Worm (Caenorhabditis elegans) whole organism, L4 larva: ENCODE measurements around the gene spp-22.

ENCODE experiments used
- D1046.2 ChIP-seq: fragments of 200-800 bp; sonication (Bioruptor generic); IDR thresholded peaks from 2 replicates; pipeline ENCODE4 v1.3.6; 2022; ENCODE audit warnings: missing genetic modification characterization, missing compliant biosample characterization
- F10B5.3 ChIP-seq: sonication (generic microtip); optimal IDR thresholded peaks from 2 replicates; lab custom pipeline; 2016; ENCODE audit warnings: mild to moderate bottlenecking, missing genetic modification characterization, missing compliant biosample characterization
- Y105C5A.15 ChIP-seq: fragments of 200-800 bp; sonication (Bioruptor generic); IDR thresholded peaks from 2 replicates; pipeline ENCODE4 v1.3.6; 2022; ENCODE audit warnings: missing genetic modification characterization, missing compliant biosample characterization
- Y48G9A.11 ChIP-seq: fragments of 200-800 bp; sonication (Bioruptor generic); IDR thresholded peaks from 2 replicates; pipeline ENCODE4 v1.3.6; 2022; ENCODE audit warnings: missing genetic modification reagents, missing genetic modification characterization, missing compliant biosample characterization
- aha-1 ChIP-seq: fragments of 150-350 bp; peaks from one replicate; lab custom pipeline; 2014; ENCODE audit warnings: missing biosample characterization, missing genetic modification characterization
- ceh-28 ChIP-seq: fragments of 150-350 bp; optimal IDR thresholded peaks from 2 replicates; lab custom pipeline; 2014; ENCODE audit warnings: missing biosample characterization, missing genetic modification reagents, missing genetic modification characterization
- ceh-62 ChIP-seq: sonication (generic microtip); optimal IDR thresholded peaks from 2 replicates; lab custom pipeline; 2017; ENCODE audit warnings: missing biosample characterization, missing genetic modification characterization
- cey-2 ChIP-seq: sonication (generic microtip); optimal IDR thresholded peaks from 3 replicates; lab custom pipeline; 2017; ENCODE audit warnings: missing genetic modification characterization, mild to moderate bottlenecking, missing compliant biosample characterization, antibody characterized with exemption, borderline replicate concordance; ENCODE audit not compliant: insufficient read depth
- ctbp-1 ChIP-seq: fragments of 200-800 bp; sonication (Bioruptor generic); IDR thresholded peaks from 2 replicates; pipeline ENCODE4 v1.3.6; 2022; ENCODE audit warnings: missing genetic modification reagents, missing genetic modification characterization, missing compliant biosample characterization
- daf-16 ChIP-seq, 3 experiments: sonication (generic microtip); optimal IDR thresholded peaks; 2 replicates each; lab custom pipeline; 2016 to 2017; ENCODE audit warnings: missing genetic modification characterization in 3 of 3, missing genetic modification reagents in 3 of 3, mild to moderate bottlenecking in 2 of 3, missing compliant biosample characterization in 2 of 3, missing biosample characterization in 1 of 3, moderate library complexity in 1 of 3
- daf-19 ChIP-seq: fragments of 200-800 bp; sonication (Bioruptor generic); conservative IDR thresholded peaks from 2 replicates; pipeline ENCODE4 v1.3.6; 2022; ENCODE audit warnings: missing genetic modification characterization, missing compliant biosample characterization
- dmd-6 ChIP-seq: fragments of 200-800 bp; sonication (Bioruptor generic); IDR thresholded peaks from 2 replicates; pipeline ENCODE4 v1.3.6; 2022; ENCODE audit warnings: missing genetic modification reagents, missing genetic modification characterization, missing compliant biosample characterization
- dmd-8 ChIP-seq: fragments of 200-800 bp; sonication (Bioruptor generic); IDR thresholded peaks from 2 replicates; pipeline ENCODE4 v1.3.6; 2022; ENCODE audit warnings: missing genetic modification characterization, missing compliant biosample characterization
- dmd-9 ChIP-seq: fragments of 200-800 bp; sonication (Bioruptor generic); IDR thresholded peaks from 2 replicates; pipeline ENCODE4 v1.3.6; 2022; ENCODE audit warnings: missing genetic modification reagents, missing genetic modification characterization, missing compliant biosample characterization
- egl-27 ChIP-seq: sonication (generic microtip); optimal IDR thresholded peaks from 3 replicates; lab custom pipeline; 2017; ENCODE audit warnings: missing biosample characterization, missing genetic modification reagents, missing genetic modification characterization
- fkh-10 ChIP-seq: fragments of 150-350 bp; optimal IDR thresholded peaks from 2 replicates; lab custom pipeline; 2014; ENCODE audit warnings: missing biosample characterization, missing genetic modification reagents, missing genetic modification characterization
- fos-1 ChIP-seq: fragments of 150-350 bp; optimal IDR thresholded peaks from 2 replicates; lab custom pipeline; 2014; ENCODE audit warnings: missing biosample characterization, missing genetic modification characterization
- hlh-11 ChIP-seq: fragments of 200-800 bp; sonication (Bioruptor generic); optimal IDR thresholded peaks from 2 replicates; lab custom pipeline; 2018; ENCODE audit warnings: mild to moderate bottlenecking, missing genetic modification characterization, missing compliant biosample characterization
- hlh-30 ChIP-seq: sonication (generic microtip); optimal IDR thresholded peaks from 2 replicates; lab custom pipeline; 2017; ENCODE audit warnings: antibody characterized with exemption, mild to moderate bottlenecking, missing genetic modification characterization, missing compliant biosample characterization; ENCODE audit not compliant: insufficient read depth
- hmg-1.1 ChIP-seq: fragments of 200-800 bp; sonication (Bioruptor generic); IDR thresholded peaks from 2 replicates; pipeline ENCODE4 v1.3.6; 2022; ENCODE audit warnings: missing genetic modification reagents, missing genetic modification characterization, missing compliant biosample characterization
- jun-1 ChIP-seq: fragments of 150-350 bp; optimal IDR thresholded peaks from 2 replicates; lab custom pipeline; 2014; ENCODE audit warnings: missing biosample characterization, missing genetic modification reagents, missing genetic modification characterization
- lsy-2 ChIP-seq, 2 experiments: fragments of 150-350 bp in 1 of 2; sonication (generic microtip) in 1 of 2; optimal IDR thresholded peaks; 2 replicates each; lab custom pipeline; 2014 to 2017; ENCODE audit warnings: missing biosample characterization in 2 of 2, missing genetic modification characterization in 2 of 2
- madf-9 ChIP-seq: fragments of 200-800 bp; sonication (Bioruptor generic); conservative IDR thresholded peaks from 2 replicates; pipeline ENCODE4 v1.3.6; 2022; ENCODE audit warnings: missing genetic modification reagents, missing genetic modification characterization, missing compliant biosample characterization
- mdt-29 ChIP-seq: fragments of 200-800 bp; sonication (Bioruptor generic); IDR thresholded peaks from 2 replicates; pipeline ENCODE4 v1.3.6; 2022; ENCODE audit warnings: missing genetic modification reagents, missing genetic modification characterization, missing compliant biosample characterization
- mes-2 ChIP-seq: sonication (generic microtip); optimal IDR thresholded peaks from 2 replicates; lab custom pipeline; 2016; ENCODE audit warnings: missing genotype, mild to moderate bottlenecking, missing genetic modification characterization, missing compliant biosample characterization; ENCODE audit not compliant: poor library complexity, severe bottlenecking
- nhr-10 ChIP-seq: fragments of 150-350 bp; optimal IDR thresholded peaks from 2 replicates; lab custom pipeline; 2014; ENCODE audit warnings: missing biosample characterization, missing genetic modification characterization
- nhr-11 ChIP-seq: fragments of 150-350 bp; optimal IDR thresholded peaks from 2 replicates; lab custom pipeline; 2014; ENCODE audit warnings: missing biosample characterization, missing genetic modification characterization
- nhr-111 ChIP-seq: fragments of 200-800 bp; sonication (Bioruptor generic); optimal IDR thresholded peaks from 2 replicates; lab custom pipeline; 2018; ENCODE audit warnings: mild to moderate bottlenecking, missing genetic modification characterization, missing compliant biosample characterization
- nhr-25 ChIP-seq: sonication (generic microtip); optimal IDR thresholded peaks from 2 replicates; lab custom pipeline; 2017; ENCODE audit warnings: missing genetic modification characterization, mild to moderate bottlenecking, missing compliant biosample characterization, antibody characterized with exemption, moderate library complexity, borderline replicate concordance; ENCODE audit not compliant: insufficient read depth
- nhr-28 ChIP-seq: fragments of 150-350 bp; optimal IDR thresholded peaks from 2 replicates; lab custom pipeline; 2014; ENCODE audit warnings: missing biosample characterization, missing genetic modification characterization
- nhr-42 ChIP-seq: fragments of 200-800 bp; sonication (Bioruptor generic); IDR thresholded peaks from 2 replicates; pipeline ENCODE4 v1.3.6; 2022; ENCODE audit warnings: missing genetic modification characterization, missing compliant biosample characterization
- nhr-6 ChIP-seq: fragments of 150-350 bp; optimal IDR thresholded peaks from 2 replicates; lab custom pipeline; 2014; ENCODE audit warnings: missing biosample characterization, missing genetic modification characterization
- rbr-2 ChIP-seq: sonication (generic microtip); optimal IDR thresholded peaks from 2 replicates; lab custom pipeline; 2016; ENCODE audit warnings: missing genotype, missing genetic modification characterization, missing compliant biosample characterization
- sdz-12 ChIP-seq: fragments of 200-800 bp; sonication (Bioruptor generic); optimal IDR thresholded peaks from 2 replicates; lab custom pipeline; 2018; ENCODE audit warnings: mild to moderate bottlenecking, missing genetic modification characterization, missing compliant biosample characterization
- set-16 ChIP-seq: fragments of 200-800 bp; sonication (Bioruptor generic); IDR thresholded peaks from 2 replicates; pipeline ENCODE4 v1.3.6; 2022; ENCODE audit warnings: missing genetic modification reagents, missing genetic modification characterization, missing compliant biosample characterization
- skn-1 ChIP-seq: fragments of 150-350 bp; optimal IDR thresholded peaks from 2 replicates; lab custom pipeline; 2014; ENCODE audit warnings: missing biosample characterization, missing genetic modification characterization
- snpc-1.2 ChIP-seq: fragments of 200-800 bp; sonication (Bioruptor generic); IDR thresholded peaks from 2 replicates; pipeline ENCODE4 v1.3.6; 2022; ENCODE audit warnings: missing genetic modification reagents, missing genetic modification characterization, missing compliant biosample characterization
- tag-97 ChIP-seq: fragments of 200-800 bp; sonication (Bioruptor generic); IDR thresholded peaks from 2 replicates; pipeline ENCODE4 v1.3.6; 2022; ENCODE audit warnings: missing genetic modification characterization, missing compliant biosample characterization
- unc-62 ChIP-seq, 3 experiments: fragments of 150-350 bp in 1 of 3; sonication (generic microtip); optimal IDR thresholded peaks in 2 of 3; peaks in 1 of 3; 1 replicate in 1 of 3; 2 replicates in 2 of 3; lab custom pipeline; 2014 to 2017; ENCODE audit warnings: missing biosample characterization in 3 of 3, missing genetic modification characterization in 3 of 3, missing genetic modification reagents in 3 of 3, missing genotype in 1 of 3
- zfp-2 ChIP-seq: sonication (generic microtip); optimal IDR thresholded peaks from 2 replicates; lab custom pipeline; 2016; ENCODE audit warnings: mild to moderate bottlenecking, missing genetic modification characterization, missing compliant biosample characterization
- zip-2 ChIP-seq: fragments of 150-350 bp; optimal IDR thresholded peaks from 2 replicates; lab custom pipeline; 2014; ENCODE audit warnings: missing biosample characterization, missing genetic modification characterization
- ztf-11 ChIP-seq: fragments of 150-350 bp; optimal IDR thresholded peaks from 2 replicates; lab custom pipeline; 2014; ENCODE audit warnings: missing biosample characterization, missing genetic modification characterization
- ztf-7 ChIP-seq: fragments of 150-350 bp; optimal IDR thresholded peaks from 2 replicates; lab custom pipeline; 2014; ENCODE audit warnings: missing biosample characterization, missing genetic modification characterization

The spp-22 gene

ce11 chrX:7234723-7235203, 23.3 kb downstream of the spp-22 start (continued):
- TF ChIP-seq daf-19 (GFP tag; lab: Robert Waterston, UW), result no peak
- TF ChIP-seq ztf-7 (tag; lab: Kevin White, UChicago), result peak; percentile 12
- TF ChIP-seq nhr-25 (tag; lab: Kevin White, UChicago), result no peak
- TF ChIP-seq nhr-42 (GFP tag; lab: Robert Waterston, UW), result no peak
- TF ChIP-seq ceh-28 (tag; lab: Kevin White, UChicago), result no peak
- peak; percentile 99 for TF ChIP-seq aha-1
- no peak for TF ChIP-seq madf-9 (GFP tag; lab: Robert Waterston, UW)
- no peak for TF ChIP-seq F10B5.3 (tag; lab: Kevin White, UChicago)
- TF ChIP-seq fos-1 (tag; lab: Kevin White, UChicago), result no peak
- TF ChIP-seq Y105C5A.15 (GFP tag; lab: Robert Waterston, UW), result no peak
- TF ChIP-seq Y48G9A.11 (GFP tag; lab: Robert Waterston, UW), result no peak
- TF ChIP-seq mes-2, result peak; percentile 7
- TF ChIP-seq lsy-2 (tag; optimal IDR thresholded peaks at IDR 0.05; lab: Kevin White, UChicago), result peak in 1 of 2 experiments; percentile 29
- peak in 1 of 2 experiments; percentile 36 for TF ChIP-seq daf-16 (GFP tag; optimal IDR thresholded peaks at IDR 0.05; lab: Kevin White, UChicago)
- TF ChIP-seq daf-16 (tag; optimal IDR thresholded peaks at IDR 0.05; lab: Kevin White, UChicago), result peak; percentile 64
- no peak for TF ChIP-seq mdt-29
- no peak for TF ChIP-seq jun-1 (tag; lab: Kevin White, UChicago)
- no peak for TF ChIP-seq sdz-12 (GFP tag; lab: Kevin White, UChicago)

ce11 chrX:7236717-7237116, 25.2 kb downstream of the spp-22 start:
- TF ChIP-seq D1046.2 (GFP tag; lab: Robert Waterston, UW) (no peak), hlh-30 (tag; lab: Kevin White, UChicago) (peak; percentile 26), unc-62 (GFP tag; optimal IDR thresholded peaks at IDR 0.05 in 1 of 2; lab: Kevin White, UChicago) (peak in 1 of 2 experiments; percentile 96), unc-62 (tag; optimal IDR thresholded peaks at IDR 0.05; lab: Kevin White, UChicago) (no peak), set-16 (GFP tag; lab: Robert Waterston, UW) (no peak), daf-16 (GFP tag; optimal IDR thresholded peaks at IDR 0.05; lab: Kevin White, UChicago) (peak in 1 of 2 experiments; percentile 90), daf-16 (tag; optimal IDR thresholded peaks at IDR 0.05; lab: Kevin White, UChicago) (no peak), hlh-11 (tag; lab: Kevin White, UChicago) (peak; percentile 70), nhr-11 (tag; lab: Kevin White, UChicago) (peak; percentile 63)
- TF ChIP-seq, all 104 proteins: peak for 5

- TF ChIP-seq Y105C5A.15 (GFP tag; lab: Robert Waterston, UW), result no peak
- peak in 1 of 2 experiments; percentile 21 for TF ChIP-seq unc-62 (GFP tag; optimal IDR thresholded peaks at IDR 0.05 in 1 of 2; lab: Kevin White, UChicago)
- TF ChIP-seq unc-62 (tag; optimal IDR thresholded peaks at IDR 0.05; lab: Kevin White, UChicago), result no peak
- TF ChIP-seq, all 104 proteins: peak for 1
These were observed 27.1 kb downstream of the spp-22 start, which contains the start of gene F46H5.3 for ce11 chrX:7238562-7238961. Gene F46H5.3 (minus strand): TSS chrX:7238662.

ce11 chrX:7242119-7242518, 30.6 kb downstream of the spp-22 start:
- TF ChIP-seq daf-16 (GFP tag; optimal IDR thresholded peaks at IDR 0.05; lab: Kevin White, UChicago) (no peak), daf-16 (tag; optimal IDR thresholded peaks at IDR 0.05; lab: Kevin White, UChicago) (peak; percentile 69), dmd-6 (no peak), ceh-62 (tag; lab: Kevin White, UChicago) (no peak), sdz-12 (GFP tag; lab: Kevin White, UChicago) (no peak), nhr-10 (no peak), nhr-6 (tag; lab: Kevin White, UChicago) (no peak), nhr-111 (GFP tag; lab: Kevin White, UChicago) (no peak), rbr-2 (no peak), hmg-1.1 (no peak), cey-2 (tag; lab: Kevin White, UChicago) (no peak), skn-1 (tag; lab: Kevin White, UChicago) (no peak), ctbp-1 (GFP tag; lab: Robert Waterston, UW) (no peak), dmd-8 (GFP tag; lab: Robert Waterston, UW) (no peak), egl-27 (no peak), zip-2 (tag; lab: Kevin White, UChicago) (no peak), zfp-2 (tag; lab: Kevin White, UChicago) (no peak), aha-1 (peak; percentile 71), nhr-28 (peak; percentile 17), fkh-10 (GFP tag; lab: Kevin White, UChicago) (no peak), dmd-9 (GFP tag; lab: Robert Waterston, UW) (no peak), ztf-11 (tag; lab: Kevin White, UChicago) (no peak), jun-1 (tag; lab: Kevin White, UChicago) (no peak), tag-97 (GFP tag; lab: Robert Waterston, UW) (no peak), unc-62 (GFP tag; optimal IDR thresholded peaks at IDR 0.05 in 1 of 2; lab: Kevin White, UChicago) (no peak), unc-62 (tag; optimal IDR thresholded peaks at IDR 0.05; lab: Kevin White, UChicago) (no peak), snpc-1.2 (GFP tag; lab: Robert Waterston, UW) (no peak)
